Worm (Caenorhabditis elegans) whole organism, young adult: ENCODE measurements around the gene C53A3.4.

Experiments used
- B0261.1 ChIP-seq: sonication (generic microtip); optimal IDR thresholded peaks from 2 replicates; lab custom pipeline; 2016; ENCODE audit warnings: mild to moderate bottlenecking, missing genetic modification characterization, moderate library complexity, missing compliant biosample characterization
- F10E7.11 ChIP-seq: sonication (generic microtip); optimal IDR thresholded peaks from 2 replicates; lab custom pipeline; 2017; ENCODE audit warnings: mild to moderate bottlenecking, missing genetic modification characterization, moderate library complexity, missing compliant biosample characterization
- F33H1.4 ChIP-seq: fragments of 200-800 bp; sonication (Bioruptor generic); IDR thresholded peaks from 2 replicates; pipeline ENCODE4 v1.3.6; 2022; ENCODE audit warnings: missing genetic modification reagents, missing genetic modification characterization, missing compliant biosample characterization
- F39B2.1 ChIP-seq: fragments of 200-800 bp; sonication (Bioruptor generic); IDR thresholded peaks from 2 replicates; pipeline ENCODE4 v1.3.6; 2022; ENCODE audit warnings: missing genetic modification reagents, missing genetic modification characterization, missing compliant biosample characterization
- F57A8.1 ChIP-seq: fragments of 200-800 bp; sonication (Bioruptor generic); optimal IDR thresholded peaks from 2 replicates; lab custom pipeline; 2018; ENCODE audit warnings: mild to moderate bottlenecking, missing genetic modification characterization, moderate library complexity, missing compliant biosample characterization
- K11D2.4 ChIP-seq: fragments of 200-800 bp; sonication (Bioruptor generic); IDR thresholded peaks from 2 replicates; pipeline ENCODE4 v1.3.6; 2022; ENCODE audit warnings: missing genetic modification reagents, missing genetic modification characterization, missing compliant biosample characterization
- K12H6.12 ChIP-seq: fragments of 200-800 bp; sonication (Bioruptor generic); optimal IDR thresholded peaks from 2 replicates; lab custom pipeline; 2018; ENCODE audit warnings: mild to moderate bottlenecking, missing genetic modification characterization, missing compliant biosample characterization
- T07F8.4 ChIP-seq: sonication (generic microtip); optimal IDR thresholded peaks from 2 replicates; lab custom pipeline; 2016; ENCODE audit warnings: mild to moderate bottlenecking, missing genetic modification characterization, moderate library complexity, missing compliant biosample characterization
- Y56A3A.18 ChIP-seq: fragments of 200-800 bp; sonication (Bioruptor generic); IDR thresholded peaks from 2 replicates; pipeline ENCODE4 v1.3.6; 2022; ENCODE audit warnings: missing genetic modification reagents, missing genetic modification characterization, missing compliant biosample characterization
- Y79H2A.3 ChIP-seq: fragments of 200-800 bp; sonication (Bioruptor generic); conservative IDR thresholded peaks from 2 replicates; pipeline ENCODE4 v1.3.6; 2022; ENCODE audit warnings: missing genetic modification reagents, missing genetic modification characterization, missing compliant biosample characterization
- ama-1 ChIP-seq, 3 experiments: fragments of 150-350 bp in 1 of 3; sonication (generic microtip) in 2 of 3; optimal IDR thresholded peaks; 2 replicates each; lab custom pipeline; 2014 to 2018; ENCODE audit warnings: missing biosample characterization in 2 of 3, missing genetic modification characterization in 2 of 3, missing genetic modification reagents in 2 of 3
- aptf-2 ChIP-seq: fragments of 200-800 bp; sonication (Bioruptor generic); conservative IDR thresholded peaks from 2 replicates; pipeline ENCODE4 v1.3.6; 2022; ENCODE audit warnings: missing genetic modification reagents, missing genetic modification characterization, missing compliant biosample characterization
- aptf-3 ChIP-seq: fragments of 200-800 bp; sonication (Bioruptor generic); IDR thresholded peaks from 2 replicates; pipeline ENCODE4 v1.3.6; 2022; ENCODE audit warnings: missing genetic modification characterization, missing compliant biosample characterization
- attf-6 ChIP-seq: fragments of 200-800 bp; sonication (Bioruptor generic); IDR thresholded peaks from 2 replicates; pipeline ENCODE4 v1.3.6; 2022; ENCODE audit warnings: missing genetic modification reagents, missing genetic modification characterization, missing compliant biosample characterization
- ccch-3 ChIP-seq: fragments of 200-800 bp; sonication (Bioruptor generic); optimal IDR thresholded peaks from 2 replicates; lab custom pipeline; 2018; ENCODE audit warnings: mild to moderate bottlenecking, missing genetic modification characterization, missing compliant biosample characterization
- chd-7 ChIP-seq: sonication (generic microtip); optimal IDR thresholded peaks from 2 replicates; lab custom pipeline; 2016; ENCODE audit warnings: mild to moderate bottlenecking, missing genetic modification characterization, moderate library complexity, missing compliant biosample characterization
- dpff-1 ChIP-seq: sonication (generic microtip); optimal IDR thresholded peaks from 2 replicates; lab custom pipeline; 2017; ENCODE audit warnings: mild to moderate bottlenecking, missing genetic modification characterization, missing compliant biosample characterization
- dpl-1 ChIP-seq: fragments of 150-350 bp; optimal IDR thresholded peaks from 2 replicates; lab custom pipeline; 2014; ENCODE audit warnings: missing biosample characterization, missing genetic modification reagents, missing genetic modification characterization
- efl-1 ChIP-seq: fragments of 150-350 bp; optimal IDR thresholded peaks from 2 replicates; lab custom pipeline; 2014; ENCODE audit warnings: missing biosample characterization, missing genetic modification reagents, missing genetic modification characterization
- fkh-3 ChIP-seq: sonication (generic microtip); optimal IDR thresholded peaks from 2 replicates; lab custom pipeline; 2016; ENCODE audit warnings: mild to moderate bottlenecking, missing genetic modification characterization, missing compliant biosample characterization
- him-1 ChIP-seq: sonication (generic microtip); optimal IDR thresholded peaks from 2 replicates; lab custom pipeline; 2016; ENCODE audit warnings: missing genotype, missing genetic modification reagents, missing genetic modification characterization, missing compliant biosample characterization
- hlh-26 ChIP-seq: fragments of 200-800 bp; sonication (Bioruptor generic); conservative IDR thresholded peaks from 2 replicates; pipeline ENCODE4 v1.3.6; 2022; ENCODE audit warnings: missing genetic modification reagents, missing genetic modification characterization, missing compliant biosample characterization
- hmg-1.2 ChIP-seq: fragments of 200-800 bp; sonication (Bioruptor generic); IDR thresholded peaks from 2 replicates; pipeline ENCODE4 v1.3.6; 2022; ENCODE audit warnings: missing genetic modification reagents, missing genetic modification characterization, missing compliant biosample characterization
- hrde-1 ChIP-seq: sonication (generic microtip); optimal IDR thresholded peaks from 2 replicates; lab custom pipeline; 2016; ENCODE audit warnings: missing genetic modification characterization, mild to moderate bottlenecking, missing compliant biosample characterization, moderate library complexity, missing genotype, missing genetic modification reagents, borderline replicate concordance
- lag-1 ChIP-seq: fragments of 200-800 bp; sonication (Bioruptor generic); IDR thresholded peaks from 2 replicates; pipeline ENCODE4 v1.3.6; 2022; ENCODE audit warnings: missing genetic modification reagents, missing genetic modification characterization, missing compliant biosample characterization
- lin-26 ChIP-seq: fragments of 200-800 bp; sonication (Bioruptor generic); IDR thresholded peaks from 2 replicates; pipeline ENCODE4 v1.3.6; 2022; ENCODE audit warnings: missing genetic modification reagents, missing genetic modification characterization, missing compliant biosample characterization
- lin-35 ChIP-seq, 3 experiments: fragments of 150-350 bp in 2 of 3; sonication (generic microtip) in 1 of 3; optimal IDR thresholded peaks; 2 replicates each; lab custom pipeline; 2014 to 2018; ENCODE audit warnings: missing biosample characterization in 3 of 3, missing genetic modification characterization in 3 of 3, missing genetic modification reagents in 3 of 3
- lin-40 ChIP-seq: sonication (generic microtip); optimal IDR thresholded peaks from 2 replicates; lab custom pipeline; 2016; ENCODE audit warnings: missing genetic modification characterization, mild to moderate bottlenecking, missing compliant biosample characterization, missing genotype, missing genetic modification reagents
- lsl-1 ChIP-seq: fragments of 200-800 bp; sonication (Bioruptor generic); optimal IDR thresholded peaks from 2 replicates; lab custom pipeline; 2018; ENCODE audit warnings: mild to moderate bottlenecking, missing genetic modification characterization, moderate library complexity, missing compliant biosample characterization
- madf-6 ChIP-seq: fragments of 200-800 bp; sonication (Bioruptor generic); IDR thresholded peaks from 2 replicates; pipeline ENCODE4 v1.3.6; 2022; ENCODE audit warnings: missing genetic modification reagents, missing genetic modification characterization, missing compliant biosample characterization
- mxl-1 ChIP-seq: sonication (generic microtip); optimal IDR thresholded peaks from 2 replicates; lab custom pipeline; 2016; ENCODE audit warnings: missing genetic modification characterization, missing compliant biosample characterization
- nfya-2 ChIP-seq: fragments of 200-800 bp; sonication (Bioruptor generic); IDR thresholded peaks from 2 replicates; pipeline ENCODE4 v1.3.6; 2022; ENCODE audit warnings: missing genetic modification reagents, missing genetic modification characterization, missing compliant biosample characterization
- nhr-90 ChIP-seq: sonication (generic microtip); optimal IDR thresholded peaks from 2 replicates; lab custom pipeline; 2016; ENCODE audit warnings: missing genotype, mild to moderate bottlenecking, missing genetic modification characterization, missing compliant biosample characterization
- pbrm-1 ChIP-seq: fragments of 200-800 bp; sonication (Bioruptor generic); IDR thresholded peaks from 2 replicates; pipeline ENCODE4 v1.3.6; 2022; ENCODE audit warnings: missing genetic modification reagents, missing genetic modification characterization, missing compliant biosample characterization
- pha-4 ChIP-seq: fragments of 150-350 bp; sonication (generic microtip); optimal IDR thresholded peaks from 2 replicates; lab custom pipeline; 2014; ENCODE audit warnings: missing biosample characterization, missing genetic modification reagents, missing genetic modification characterization
- rcor-1 ChIP-seq: fragments of 200-800 bp; sonication (Bioruptor generic); IDR thresholded peaks from 2 replicates; pipeline ENCODE4 v1.3.6; 2022; ENCODE audit warnings: missing genetic modification reagents, missing genetic modification characterization, missing compliant biosample characterization
- repo-1 ChIP-seq: sonication (generic microtip); optimal IDR thresholded peaks from 2 replicates; lab custom pipeline; 2017; ENCODE audit warnings: mild to moderate bottlenecking, missing genetic modification characterization, missing compliant biosample characterization
- sptf-2 ChIP-seq: fragments of 200-800 bp; sonication (Bioruptor generic); optimal IDR thresholded peaks from 2 replicates; lab custom pipeline; 2018; ENCODE audit warnings: mild to moderate bottlenecking, missing genetic modification characterization, missing compliant biosample characterization
- tbp1 ChIP-seq: fragments of 200-800 bp; sonication (Bioruptor generic); optimal IDR thresholded peaks from 2 replicates; lab custom pipeline; 2018; ENCODE audit warnings: mild to moderate bottlenecking, missing genetic modification characterization, missing compliant biosample characterization
- xnd-1 ChIP-seq: sonication (generic microtip); optimal IDR thresholded peaks from 2 replicates; lab custom pipeline; 2016; ENCODE audit warnings: missing genotype, missing genetic modification reagents, missing genetic modification characterization, missing compliant biosample characterization
- zim-3 ChIP-seq: sonication (generic microtip); optimal IDR thresholded peaks from 2 replicates; lab custom pipeline; 2017; ENCODE audit warnings: mild to moderate bottlenecking, missing genetic modification characterization, moderate library complexity, missing compliant biosample characterization
- ztf-25 ChIP-seq: fragments of 200-800 bp; sonication (Bioruptor generic); IDR thresholded peaks from 2 replicates; pipeline ENCODE4 v1.3.6; 2022; ENCODE audit warnings: missing genetic modification reagents, missing genetic modification characterization, missing compliant biosample characterization
- ztf-26 ChIP-seq: sonication (generic microtip); optimal IDR thresholded peaks from 2 replicates; lab custom pipeline; 2017; ENCODE audit warnings: missing genetic modification characterization, missing compliant biosample characterization

C53A3.4 gene

ce11 chrV:5730783-5731182 is 27.9 kb downstream of the C53A3.4 start, which contains the start of gene K09H11.15:
Gene K09H11.15, minus strand, starts transcription at chrV:5730883.
- no peak for TF ChIP-seq dpl-1 (GFP tag; lab: Kevin White, UChicago)
- TF ChIP-seq hlh-26 (GFP tag; lab: Robert Waterston, UW): no peak
- no peak for TF ChIP-seq rcor-1 (GFP tag; lab: Robert Waterston, UW)
- no peak for TF ChIP-seq ztf-26 (tag; lab: Kevin White, UChicago)
- TF ChIP-seq ccch-3: no peak
- no peak for TF ChIP-seq chd-7 (tag; lab: Kevin White, UChicago)
- TF ChIP-seq xnd-1 (tag; lab: Kevin White, UChicago): no peak
- no peak for TF ChIP-seq Y79H2A.3 (GFP tag; lab: Robert Waterston, UW)
- TF ChIP-seq aptf-2 (GFP tag; lab: Robert Waterston, UW): no peak
- no peak for TF ChIP-seq ztf-25 (GFP tag; lab: Robert Waterston, UW)
- TF ChIP-seq lag-1: no peak
- no peak for TF ChIP-seq hmg-1.2 (GFP tag; lab: Robert Waterston, UW)

DNA sequence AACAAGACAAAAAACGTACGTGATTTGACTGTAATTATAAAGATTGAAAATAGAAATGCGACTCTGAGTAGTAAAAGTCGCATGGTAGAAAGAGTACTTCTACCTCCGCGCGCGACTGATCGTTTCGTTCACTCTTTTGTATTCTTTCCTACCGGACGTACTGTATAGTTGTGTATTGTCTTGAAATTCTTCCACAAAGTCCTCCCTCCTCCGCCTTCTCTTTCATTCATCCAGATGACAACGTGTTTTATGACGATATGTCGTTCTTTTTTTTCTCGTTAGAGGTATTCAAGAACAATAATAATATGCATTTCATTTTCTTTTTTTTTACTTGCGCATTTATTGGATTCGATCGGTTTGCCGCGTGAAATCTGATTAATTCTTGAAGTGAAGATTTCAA is 32.2 kb downstream of the C53A3.4 start, which contains the start of gene K09H11.4:
K09H11.4 (minus strand) TSS at position 101 of the 400 bp plus-strand sequence.
- TF ChIP-seq tbp1: no peak
- TF ChIP-seq lin-26: no peak

DNA sequence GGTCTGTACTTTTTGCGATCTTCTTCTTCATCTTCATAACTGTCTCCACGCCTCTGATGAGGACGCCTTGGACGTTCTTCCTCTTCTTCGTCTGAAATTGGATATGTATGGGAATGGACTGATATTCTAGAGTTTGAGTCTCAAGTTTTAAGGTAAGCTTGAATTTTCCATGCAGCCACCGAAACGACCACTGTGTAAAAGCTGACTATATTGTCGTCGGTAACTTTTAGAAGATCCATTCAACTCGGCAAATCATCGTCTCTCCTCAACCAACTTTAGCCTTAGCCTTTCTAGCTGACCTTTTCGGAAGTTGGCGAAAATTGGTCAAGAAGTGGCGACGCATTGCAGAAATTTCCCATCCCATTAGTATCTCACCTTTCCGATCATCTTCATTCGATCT is 34.3 kb downstream of the C53A3.4 start:
- TF ChIP-seq B0261.1 (tag; lab: Kevin White, UChicago) (no peak), efl-1 (GFP tag; lab: Kevin White, UChicago) (no peak), madf-6 (GFP tag; lab: Robert Waterston, UW) (0 out of 2 replicates have a peak, but pooled peaks have one; percentile 17), K11D2.4 (no peak)

- TF ChIP-seq lin-40 (no peak), Y56A3A.18 (GFP tag; lab: Robert Waterston, UW) (no peak), F57A8.1 (GFP tag; lab: Kevin White, UChicago) (no peak), F39B2.1 (GFP tag; lab: Robert Waterston, UW) (no peak), him-1 (tag; lab: Kevin White, UChicago) (peak; percentile 54), lsl-1 (peak; percentile 53), zim-3 (tag; lab: Kevin White, UChicago) (no peak), ztf-26 (tag; lab: Kevin White, UChicago) (no peak), hrde-1 (tag; lab: Kevin White, UChicago) (peak; percentile 37), aptf-3 (no peak), T07F8.4 (tag; lab: Kevin White, UChicago) (no peak), lin-35 (GFP tag; optimal IDR thresholded peaks at IDR 0.05; lab: Kevin White, UChicago) (no peak), mxl-1 (no peak), hlh-26 (GFP tag; lab: Robert Waterston, UW) (no peak), fkh-3 (tag; lab: Kevin White, UChicago) (no peak), K12H6.12 (tag; lab: Kevin White, UChicago) (no peak), repo-1 (no peak), attf-6 (GFP tag; lab: Robert Waterston, UW) (0 out of 2 replicates have a peak, but pooled peaks have one; percentile 19), nhr-90 (tag; lab: Kevin White, UChicago) (no peak), pha-4 (tag; lab: Kevin White, UChicago) (no peak), F10E7.11 (tag; lab: Kevin White, UChicago) (no peak), pbrm-1 (GFP tag; lab: Robert Waterston, UW) (0 out of 2 replicates have a peak, but pooled peaks have one; percentile 18), F33H1.4 (GFP tag; lab: Robert Waterston, UW) (peak; percentile 33; the same call in 1 of the 2 replicates), sptf-2 (GFP tag; lab: Kevin White, UChicago) (no peak), efl-1 (GFP tag; lab: Kevin White, UChicago) (peak; percentile 34), ama-1 (optimal IDR thresholded peaks at IDR 0.05; lab: Kevin White, UChicago) (no peak), ama-1 (GFP tag; optimal IDR thresholded peaks at IDR 0.05; lab: Kevin White, UChicago) (no peak), tbp1 (no peak), dpff-1 (tag; lab: Kevin White, UChicago) (no peak), hmg-1.2 (GFP tag; lab: Robert Waterston, UW) (0 out of 2 replicates have a peak, but pooled peaks have one; percentile 18), ztf-25 (GFP tag; lab: Robert Waterston, UW) (no peak), nfya-2 (GFP tag; lab: Robert Waterston, UW) (no peak)
These were observed 36.6 kb downstream of the C53A3.4 start for ce11 chrV:5722093-5722492.
